Worm (Caenorhabditis elegans) whole organism, young adult: ENCODE data around the gene F47B8.14.
A peak's percentile ranks its signal among the peaks of the same experiment; 100 is the strongest.

ENCODE experiments used
- B0035.1 ChIP-seq: sonication (generic microtip); optimal IDR thresholded peaks from 2 replicates; lab custom pipeline; 2016; ENCODE audit warnings: missing genetic modification characterization, mild to moderate bottlenecking, missing compliant biosample characterization, missing genotype, missing genetic modification reagents
- B0336.3 ChIP-seq: fragments of 200-800 bp; sonication (Bioruptor generic); IDR thresholded peaks from 2 replicates; pipeline ENCODE4 v1.3.6; 2022; ENCODE audit warnings: missing genetic modification characterization, missing compliant biosample characterization
- C06A6.2 ChIP-seq: fragments of 200-800 bp; sonication (Bioruptor generic); conservative IDR thresholded peaks from 2 replicates; pipeline ENCODE4 v1.3.6; 2022; ENCODE audit warnings: missing genetic modification characterization, missing compliant biosample characterization
- C17E4.6 ChIP-seq: fragments of 200-800 bp; sonication (Bioruptor generic); IDR thresholded peaks from 2 replicates; pipeline ENCODE4 v1.3.6; 2022; ENCODE audit warnings: missing genetic modification reagents, missing genetic modification characterization, missing compliant biosample characterization
- F10E7.11 ChIP-seq: sonication (generic microtip); optimal IDR thresholded peaks from 2 replicates; lab custom pipeline; 2017; ENCODE audit warnings: mild to moderate bottlenecking, missing genetic modification characterization, moderate library complexity, missing compliant biosample characterization
- F23B12.7 ChIP-seq: sonication (generic microtip); optimal IDR thresholded peaks from 2 replicates; lab custom pipeline; 2017; ENCODE audit warnings: missing genetic modification characterization, mild to moderate bottlenecking, missing compliant biosample characterization, antibody characterized with exemption, moderate library complexity; ENCODE audit not compliant: insufficient read depth
- F37B4.10 ChIP-seq: fragments of 200-800 bp; sonication (Bioruptor generic); IDR thresholded peaks from 2 replicates; pipeline ENCODE4 v1.3.6; 2022; ENCODE audit warnings: missing genetic modification characterization, missing compliant biosample characterization
- K12H6.12 ChIP-seq: fragments of 200-800 bp; sonication (Bioruptor generic); optimal IDR thresholded peaks from 2 replicates; lab custom pipeline; 2018; ENCODE audit warnings: mild to moderate bottlenecking, missing genetic modification characterization, missing compliant biosample characterization
- T07F8.4 ChIP-seq: sonication (generic microtip); optimal IDR thresholded peaks from 2 replicates; lab custom pipeline; 2016; ENCODE audit warnings: mild to moderate bottlenecking, missing genetic modification characterization, moderate library complexity, missing compliant biosample characterization
- Y53F4B.3 ChIP-seq: fragments of 200-800 bp; sonication (Bioruptor generic); IDR thresholded peaks from 2 replicates; pipeline ENCODE4 v1.3.6; 2022; ENCODE audit warnings: missing genetic modification reagents, missing genetic modification characterization, missing compliant biosample characterization
- aptf-2 ChIP-seq: fragments of 200-800 bp; sonication (Bioruptor generic); conservative IDR thresholded peaks from 2 replicates; pipeline ENCODE4 v1.3.6; 2022; ENCODE audit warnings: missing genetic modification reagents, missing genetic modification characterization, missing compliant biosample characterization
- aptf-3 ChIP-seq: fragments of 200-800 bp; sonication (Bioruptor generic); IDR thresholded peaks from 2 replicates; pipeline ENCODE4 v1.3.6; 2022; ENCODE audit warnings: missing genetic modification characterization, missing compliant biosample characterization
- cebp-1 ChIP-seq, 2 experiments: fragments of 200-800 bp in 1 of 2; sonication (Bioruptor generic) in 1 of 2; sonication (generic microtip) in 1 of 2; IDR thresholded peaks in 1 of 2; optimal IDR thresholded peaks in 1 of 2; 2 replicates each; pipeline versions ENCODE4 v1.3.6 to Lab custom; 2017 to 2022; ENCODE audit warnings: missing compliant biosample characterization in 2 of 2, missing genetic modification characterization in 2 of 2, mild to moderate bottlenecking in 1 of 2, missing genetic modification reagents in 1 of 2, moderate library complexity in 1 of 2
- ceh-40 ChIP-seq: fragments of 200-800 bp; sonication (Bioruptor generic); IDR thresholded peaks from 2 replicates; pipeline ENCODE4 v1.3.6; 2022; ENCODE audit warnings: missing genetic modification characterization, missing compliant biosample characterization
- chd-7 ChIP-seq: sonication (generic microtip); optimal IDR thresholded peaks from 2 replicates; lab custom pipeline; 2016; ENCODE audit warnings: mild to moderate bottlenecking, missing genetic modification characterization, moderate library complexity, missing compliant biosample characterization
- egl-18 ChIP-seq: fragments of 200-800 bp; sonication (Bioruptor generic); IDR thresholded peaks from 2 replicates; pipeline ENCODE4 v1.3.6; 2022; ENCODE audit warnings: missing genetic modification reagents, missing genetic modification characterization, missing compliant biosample characterization
- egl-44 ChIP-seq: fragments of 200-800 bp; sonication (Bioruptor generic); IDR thresholded peaks from 2 replicates; pipeline ENCODE4 v1.3.6; 2022; ENCODE audit warnings: missing genetic modification reagents, missing genetic modification characterization, missing compliant biosample characterization
- ekl-4 ChIP-seq: fragments of 200-800 bp; sonication (Bioruptor generic); IDR thresholded peaks from 2 replicates; pipeline ENCODE4 v1.3.6; 2022; ENCODE audit warnings: missing genetic modification reagents, missing genetic modification characterization, missing compliant biosample characterization
- ets-4 ChIP-seq: fragments of 200-800 bp; sonication (Bioruptor generic); optimal IDR thresholded peaks from 2 replicates; lab custom pipeline; 2018; ENCODE audit warnings: mild to moderate bottlenecking, missing genetic modification characterization, missing compliant biosample characterization
- hlh-26 ChIP-seq: fragments of 200-800 bp; sonication (Bioruptor generic); conservative IDR thresholded peaks from 2 replicates; pipeline ENCODE4 v1.3.6; 2022; ENCODE audit warnings: missing genetic modification reagents, missing genetic modification characterization, missing compliant biosample characterization
- hmg-1.2 ChIP-seq: fragments of 200-800 bp; sonication (Bioruptor generic); IDR thresholded peaks from 2 replicates; pipeline ENCODE4 v1.3.6; 2022; ENCODE audit warnings: missing genetic modification reagents, missing genetic modification characterization, missing compliant biosample characterization
- hmg-20 ChIP-seq: fragments of 200-800 bp; sonication (Bioruptor generic); IDR thresholded peaks from 2 replicates; pipeline ENCODE4 v1.3.6; 2022; ENCODE audit warnings: missing genetic modification reagents, missing genetic modification characterization, missing compliant biosample characterization
- hrde-1 ChIP-seq: sonication (generic microtip); optimal IDR thresholded peaks from 2 replicates; lab custom pipeline; 2016; ENCODE audit warnings: missing genetic modification characterization, mild to moderate bottlenecking, missing compliant biosample characterization, moderate library complexity, missing genotype, missing genetic modification reagents, borderline replicate concordance
- hsf-1 ChIP-seq: fragments of 200-800 bp; sonication (Bioruptor generic); IDR thresholded peaks from 2 replicates; pipeline ENCODE4 v1.3.6; 2022; ENCODE audit warnings: missing genetic modification reagents, missing genetic modification characterization, missing compliant biosample characterization
- lin-35 ChIP-seq, 3 experiments: fragments of 150-350 bp in 2 of 3; sonication (generic microtip) in 1 of 3; optimal IDR thresholded peaks; 2 replicates each; lab custom pipeline; 2014 to 2018; ENCODE audit warnings: missing biosample characterization in 3 of 3, missing genetic modification characterization in 3 of 3, missing genetic modification reagents in 3 of 3
- lin-54 ChIP-seq: fragments of 200-800 bp; sonication (Bioruptor generic); optimal IDR thresholded peaks from 2 replicates; lab custom pipeline; 2018; ENCODE audit warnings: mild to moderate bottlenecking, missing genetic modification characterization, missing compliant biosample characterization
- madf-10 ChIP-seq: sonication (generic microtip); optimal IDR thresholded peaks from 2 replicates; lab custom pipeline; 2016; ENCODE audit warnings: mild to moderate bottlenecking, missing genetic modification characterization, missing compliant biosample characterization
- mcd-1 ChIP-seq: fragments of 200-800 bp; sonication (Bioruptor generic); IDR thresholded peaks from 2 replicates; pipeline ENCODE4 v1.3.6; 2022; ENCODE audit warnings: missing genetic modification reagents, missing genetic modification characterization, missing compliant biosample characterization
- mes-4 ChIP-seq: sonication (generic microtip); optimal IDR thresholded peaks from 2 replicates; lab custom pipeline; 2016; ENCODE audit warnings: missing genotype, missing genetic modification characterization, missing compliant biosample characterization
- mxl-1 ChIP-seq: sonication (generic microtip); optimal IDR thresholded peaks from 2 replicates; lab custom pipeline; 2016; ENCODE audit warnings: missing genetic modification characterization, missing compliant biosample characterization
- nfya-1 ChIP-seq: sonication (generic microtip); optimal IDR thresholded peaks from 2 replicates; lab custom pipeline; 2017; ENCODE audit warnings: antibody characterized with exemption, missing compliant biosample characterization, missing genetic modification characterization, borderline replicate concordance; ENCODE audit not compliant: insufficient read depth
- nhr-120 ChIP-seq: fragments of 200-800 bp; sonication (Bioruptor generic); IDR thresholded peaks from 2 replicates; pipeline ENCODE4 v1.3.6; 2022; ENCODE audit warnings: missing genetic modification characterization, missing compliant biosample characterization
- nhr-179 ChIP-seq: sonication (generic microtip); optimal IDR thresholded peaks from 2 replicates; lab custom pipeline; 2016; ENCODE audit warnings: mild to moderate bottlenecking, missing genetic modification characterization, missing compliant biosample characterization
- nhr-27 ChIP-seq: fragments of 200-800 bp; sonication (Bioruptor generic); optimal IDR thresholded peaks from 2 replicates; lab custom pipeline; 2018; ENCODE audit warnings: mild to moderate bottlenecking, missing genetic modification characterization, moderate library complexity, missing compliant biosample characterization
- nhr-90 ChIP-seq: sonication (generic microtip); optimal IDR thresholded peaks from 2 replicates; lab custom pipeline; 2016; ENCODE audit warnings: missing genotype, mild to moderate bottlenecking, missing genetic modification characterization, missing compliant biosample characterization
- rec-8 ChIP-seq, 2 experiments: sonication (generic microtip); optimal IDR thresholded peaks; 2 replicates each; lab custom pipeline; 2016; ENCODE audit warnings: mild to moderate bottlenecking in 2 of 2, missing genetic modification characterization in 2 of 2, missing genetic modification reagents in 2 of 2, missing genotype in 2 of 2, missing biosample characterization in 1 of 2, missing compliant biosample characterization in 1 of 2, moderate library complexity in 1 of 2
- rpc-1 ChIP-seq, 2 experiments: fragments of 150-350 bp in 1 of 2; sonication (generic microtip) in 1 of 2; optimal IDR thresholded peaks; 2 replicates each; lab custom pipeline; 2014 to 2018; ENCODE audit warnings: missing biosample characterization in 1 of 2, missing genetic modification characterization in 1 of 2, missing genetic modification reagents in 1 of 2, missing genotype in 1 of 2
- sdz-38 ChIP-seq: sonication (generic microtip); optimal IDR thresholded peaks from 2 replicates; lab custom pipeline; 2016; ENCODE audit warnings: missing genotype, missing genetic modification characterization, missing compliant biosample characterization
- sea-2 ChIP-seq: fragments of 200-800 bp; sonication (Bioruptor generic); IDR thresholded peaks from 2 replicates; pipeline ENCODE4 v1.3.6; 2022; ENCODE audit warnings: missing genetic modification characterization, missing compliant biosample characterization
- snpc-1.1 ChIP-seq: sonication (generic microtip); optimal IDR thresholded peaks from 2 replicates; lab custom pipeline; 2017; ENCODE audit warnings: missing genetic modification characterization, mild to moderate bottlenecking, missing compliant biosample characterization, antibody characterized with exemption, moderate library complexity, missing genotype, missing genetic modification reagents; ENCODE audit not compliant: insufficient read depth
- snpc-4 ChIP-seq, 5 experiments: fragments of 150-350 bp in 1 of 5; sonication (generic microtip) in 4 of 5; optimal IDR thresholded peaks; 2 replicates each; lab custom pipeline; 2014 to 2018; ENCODE audit warnings: missing genetic modification characterization in 5 of 5, missing biosample characterization in 3 of 5, antibody characterized with exemption in 2 of 5, mild to moderate bottlenecking in 2 of 5, missing compliant biosample characterization in 2 of 5, missing genotype in 2 of 5, moderate library complexity in 2 of 5, missing genetic modification reagents in 1 of 5
- tbp1 ChIP-seq: fragments of 200-800 bp; sonication (Bioruptor generic); optimal IDR thresholded peaks from 2 replicates; lab custom pipeline; 2018; ENCODE audit warnings: mild to moderate bottlenecking, missing genetic modification characterization, missing compliant biosample characterization
- tbx-9 ChIP-seq: sonication (generic microtip); optimal IDR thresholded peaks from 2 replicates; lab custom pipeline; 2016; ENCODE audit warnings: borderline replicate concordance, missing genetic modification characterization, inconsistent platforms, missing compliant biosample characterization
- xnd-1 ChIP-seq: sonication (generic microtip); optimal IDR thresholded peaks from 2 replicates; lab custom pipeline; 2016; ENCODE audit warnings: missing genotype, missing genetic modification reagents, missing genetic modification characterization, missing compliant biosample characterization
- ztf-18 ChIP-seq: sonication (generic microtip); optimal IDR thresholded peaks from 2 replicates; lab custom pipeline; 2016; ENCODE audit warnings: missing genotype, mild to moderate bottlenecking, missing genetic modification characterization, missing compliant biosample characterization
- ztf-26 ChIP-seq: sonication (generic microtip); optimal IDR thresholded peaks from 2 replicates; lab custom pipeline; 2017; ENCODE audit warnings: missing genetic modification characterization, missing compliant biosample characterization

Gene F47B8.14

DNA sequence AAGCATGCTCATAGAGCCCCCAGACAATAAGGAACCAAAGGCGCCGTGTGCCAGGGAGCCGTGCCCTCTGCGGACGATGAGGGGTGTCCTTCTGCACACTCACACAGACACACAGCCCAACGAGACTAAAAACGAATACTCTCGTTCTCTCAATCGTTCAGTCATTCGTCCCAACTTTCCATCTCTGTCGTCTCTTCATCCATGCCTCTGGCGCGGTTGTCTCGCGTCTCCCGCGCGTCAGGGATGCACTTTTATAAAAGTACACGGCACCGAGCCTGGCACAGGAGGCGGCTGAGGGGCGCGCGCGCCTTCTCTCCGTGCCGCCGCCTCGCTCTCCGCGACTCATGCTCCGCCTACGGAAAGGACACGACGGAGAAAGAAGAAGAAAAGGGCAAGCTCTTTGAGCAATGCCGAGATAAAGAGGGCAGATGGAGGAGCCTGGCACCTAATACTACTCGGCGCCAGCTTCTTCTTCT, 46.2 kb downstream of the F47B8.14 start (continued):
- TF ChIP-seq ets-4 (GFP tag; lab: Kevin White, UChicago) (no peak), rec-8 (tag; optimal IDR thresholded peaks at IDR 0.05; lab: Kevin White, UChicago) (no peak), B0035.1 (tag; lab: Kevin White, UChicago) (no peak), nfya-1 (tag; lab: Kevin White, UChicago) (no peak), F23B12.7 (tag; lab: Kevin White, UChicago) (no peak), ztf-18 (tag; lab: Kevin White, UChicago) (peak; percentile 36), tbx-9 (tag; lab: Kevin White, UChicago) (no peak), hsf-1 (no peak), C06A6.2 (GFP tag; lab: Robert Waterston, UW) (no peak; the same call in 1 of the 2 replicates), Y53F4B.3 (GFP tag; lab: Robert Waterston, UW) (no peak), chd-7 (tag; lab: Kevin White, UChicago) (peak; percentile 41), egl-44 (GFP tag; lab: Robert Waterston, UW) (no peak), mcd-1 (GFP tag; lab: Robert Waterston, UW) (peak; percentile 60), tbp1 (GFP tag; lab: Kevin White, UChicago) (peak; percentile 34), B0336.3 (GFP tag; lab: Robert Waterston, UW) (no peak), hlh-26 (GFP tag; lab: Robert Waterston, UW) (no peak), snpc-1.1 (tag; lab: Kevin White, UChicago) (no peak), nhr-120 (GFP tag; lab: Robert Waterston, UW) (no peak), xnd-1 (tag; lab: Kevin White, UChicago) (no peak), aptf-2 (GFP tag; lab: Robert Waterston, UW) (no peak), C17E4.6 (GFP tag; lab: Robert Waterston, UW) (no peak), madf-10 (tag; lab: Kevin White, UChicago) (no peak), mes-4 (tag; lab: Kevin White, UChicago) (no peak), aptf-3 (GFP tag; lab: Robert Waterston, UW) (no peak), T07F8.4 (tag; lab: Kevin White, UChicago) (no peak), mxl-1 (tag; lab: Kevin White, UChicago) (no peak), F10E7.11 (tag; lab: Kevin White, UChicago) (no peak), nhr-27 (tag; lab: Kevin White, UChicago) (no peak), rpc-1 (optimal IDR thresholded peaks at IDR 0.05; lab: Kevin White, UChicago) (no peak), rpc-1 (tag; optimal IDR thresholded peaks at IDR 0.05; lab: Kevin White, UChicago) (no peak), sea-2 (no peak), nhr-179 (tag; lab: Kevin White, UChicago) (no peak), hmg-1.2 (GFP tag; lab: Robert Waterston, UW) (no peak; the same call in 1 of the 2 replicates), K12H6.12 (tag; lab: Kevin White, UChicago) (peak; percentile 48), egl-18 (no peak), cebp-1 (GFP tag; IDR thresholded peaks at IDR 0.05; lab: Robert Waterston, UW) (no peak), cebp-1 (tag; optimal IDR thresholded peaks at IDR 0.05; lab: Kevin White, UChicago) (peak; percentile 57), ceh-40 (GFP tag; lab: Robert Waterston, UW) (no peak), hrde-1 (tag; lab: Kevin White, UChicago) (no peak), ekl-4 (no peak; the same call in 1 of the 2 replicates), ztf-26 (tag; lab: Kevin White, UChicago) (no peak), sdz-38 (tag; lab: Kevin White, UChicago) (no peak), snpc-4 (GFP tag; optimal IDR thresholded peaks at IDR 0.05; lab: Kevin White, UChicago) (no peak), snpc-4 (tag; optimal IDR thresholded peaks at IDR 0.05; lab: Kevin White, UChicago) (peak in 2 of 4 experiments; percentile 55 to 58), lin-35 (GFP tag; optimal IDR thresholded peaks at IDR 0.05; lab: Kevin White, UChicago) (peak in 1 of 3 experiments; percentile 25), nhr-90 (peak; percentile 5), lin-54 (GFP tag; lab: Kevin White, UChicago) (no peak), F37B4.10 (GFP tag; lab: Robert Waterston, UW) (no peak), hmg-20 (GFP tag; lab: Robert Waterston, UW) (0 out of 2 replicates have a peak, but pooled peaks have one; percentile 34)
